Worm (Caenorhabditis elegans) whole organism, midembryonic: ENCODE measurements around the gene C28D4.5.

ENCODE experiments used
- T22C8.4 ChIP-seq: fragments of 200-800 bp; sonication (Bioruptor generic); IDR thresholded peaks from 2 replicates; pipeline ENCODE4 v1.3.6; 2022; ENCODE audit warnings: missing genetic modification characterization, missing compliant biosample characterization
- cog-1 ChIP-seq: sonication (generic microtip); optimal IDR thresholded peaks from 2 replicates; lab custom pipeline; 2016; ENCODE audit warnings: missing genetic modification characterization, missing compliant biosample characterization
- flt-1 ChIP-seq: fragments of 200-800 bp; sonication (Bioruptor generic); IDR thresholded peaks from 2 replicates; pipeline ENCODE4 v1.3.6; 2022; ENCODE audit warnings: missing genetic modification characterization, missing compliant biosample characterization
- klf-2 ChIP-seq: fragments of 200-800 bp; sonication (Bioruptor generic); conservative IDR thresholded peaks from 2 replicates; pipeline ENCODE4 v1.3.6; 2022; ENCODE audit warnings: missing genetic modification reagents, missing genetic modification characterization, missing compliant biosample characterization
- med-1 ChIP-seq: sonication (generic microtip); optimal IDR thresholded peaks from 2 replicates; lab custom pipeline; 2017; ENCODE audit warnings: missing genetic modification characterization, mild to moderate bottlenecking, missing compliant biosample characterization, antibody characterized with exemption, missing genetic modification reagents; ENCODE audit not compliant: insufficient read depth
- ref-1 ChIP-seq: fragments of 200-800 bp; sonication (Bioruptor generic); conservative IDR thresholded peaks from 2 replicates; pipeline ENCODE4 v1.3.6; 2022; ENCODE audit warnings: missing genetic modification reagents, missing genetic modification characterization, missing compliant biosample characterization
- tab-1 ChIP-seq: fragments of 200-800 bp; sonication (Bioruptor generic); IDR thresholded peaks from 2 replicates; pipeline ENCODE4 v1.3.6; 2022; ENCODE audit warnings: missing genetic modification characterization, missing compliant biosample characterization
- ztf-23 ChIP-seq: fragments of 200-800 bp; sonication (Bioruptor generic); IDR thresholded peaks from 2 replicates; pipeline ENCODE4 v1.3.6; 2022; ENCODE audit warnings: missing genetic modification reagents, missing genetic modification characterization, missing compliant biosample characterization
- ztf-29 ChIP-seq: fragments of 200-800 bp; sonication (Bioruptor generic); IDR thresholded peaks from 2 replicates; pipeline ENCODE4 v1.3.6; 2022; ENCODE audit warnings: missing genetic modification reagents, missing genetic modification characterization, missing compliant biosample characterization

- TF ChIP-seq flt-1 (GFP tag; lab: Robert Waterston, UW) (no peak), med-1 (GFP tag; lab: Kevin White, UChicago) (no peak), tab-1 (GFP tag; lab: Robert Waterston, UW) (no peak), ztf-23 (GFP tag; lab: Robert Waterston, UW) (no peak), ref-1 (GFP tag; lab: Robert Waterston, UW) (no peak), ztf-29 (GFP tag; lab: Robert Waterston, UW) (no peak), T22C8.4 (GFP tag; lab: Robert Waterston, UW) (no peak), cog-1 (tag; lab: Kevin White, UChicago) (no peak), klf-2 (no peak)
Observed at ce11 chrIV:9727217-9727616, 19.4 kb downstream of the C28D4.5 start.
